Fruit fly (Drosophila melanogaster) whole organism, embryonic: ENCODE measurements around the gene DENR.
A peak's percentile ranks its signal among the peaks of the same experiment; 100 is the strongest.

Experiments used
- Bdp1 ChIP-seq: fragments of 200-800 bp; sonication (Bioruptor generic); optimal IDR thresholded peaks from 3 replicates; lab custom pipeline; 2016; ENCODE audit warnings: missing biosample characterization, missing genetic modification characterization
- BtbVII ChIP-seq: fragments of 200-800 bp; sonication (Bioruptor generic); optimal IDR thresholded peaks from 3 replicates; lab custom pipeline; 2017; ENCODE audit warnings: missing biosample characterization, mild to moderate bottlenecking, missing genetic modification characterization
- CG10959 ChIP-seq: fragments of 200-800 bp; sonication (Bioruptor generic); IDR thresholded peaks from 2 replicates; pipeline ENCODE4 v1.3.6; 2022; ENCODE audit warnings: missing biosample characterization, missing genetic modification characterization
- CG12219 ChIP-seq: fragments of 200-800 bp; sonication (Bioruptor generic); optimal IDR thresholded peaks from 3 replicates; lab custom pipeline; 2018; ENCODE audit warnings: missing biosample characterization, mild to moderate bottlenecking, missing genetic modification characterization
- CG13287 ChIP-seq: fragments of 200-800 bp; sonication (Bioruptor generic); IDR thresholded peaks from 2 replicates; pipeline ENCODE4 v1.3.6; 2022; ENCODE audit warnings: missing biosample characterization, missing genetic modification characterization; ENCODE audit not compliant: partially characterized antibody
- CG14050 ChIP-seq: fragments of 200-800 bp; sonication (Bioruptor generic); IDR thresholded peaks from 3 replicates; pipeline ENCODE4 v1.3.6; 2022; ENCODE audit warnings: missing biosample characterization, missing genetic modification characterization
- CG15514 ChIP-seq: fragments of 200-800 bp; sonication (Bioruptor generic); optimal IDR thresholded peaks from 3 replicates; lab custom pipeline; 2017; ENCODE audit warnings: missing biosample characterization, missing genetic modification characterization, mild to moderate bottlenecking, moderate library complexity, missing genetic modification reagents
- CG1603 ChIP-seq: fragments of 200-800 bp; sonication (Bioruptor generic); optimal IDR thresholded peaks from 2 replicates; lab custom pipeline; 2019; ENCODE audit warnings: missing biosample characterization, mild to moderate bottlenecking, missing genetic modification characterization, moderate library complexity
- CG18011 ChIP-seq: fragments of 200-800 bp; sonication (Bioruptor generic); optimal IDR thresholded peaks from 2 replicates; lab custom pipeline; 2017; ENCODE audit warnings: missing biosample characterization, missing genetic modification characterization, mild to moderate bottlenecking, moderate library complexity, missing genotype
- CG1832 ChIP-seq: fragments of 200-800 bp; sonication (Bioruptor generic); optimal IDR thresholded peaks from 2 replicates; lab custom pipeline; 2017; ENCODE audit warnings: missing biosample characterization, mild to moderate bottlenecking, missing genetic modification characterization, inconsistent platforms
- CG2129 ChIP-seq: fragments of 200-800 bp; sonication (Bioruptor generic); IDR thresholded peaks from 2 replicates; pipeline ENCODE4 v1.3.6; 2022; ENCODE audit warnings: missing biosample characterization, missing genetic modification characterization; ENCODE audit not compliant: partially characterized antibody
- CG2678 ChIP-seq: fragments of 200-800 bp; sonication (Bioruptor generic); optimal IDR thresholded peaks from 3 replicates; lab custom pipeline; 2019; ENCODE audit warnings: missing biosample characterization, mild to moderate bottlenecking, missing genetic modification characterization, moderate library complexity
- CG33557 ChIP-seq: fragments of 200-800 bp; sonication (Bioruptor generic); optimal IDR thresholded peaks from 2 replicates; lab custom pipeline; 2019; ENCODE audit warnings: missing biosample characterization, mild to moderate bottlenecking, missing genetic modification characterization, moderate library complexity
- CG4282 ChIP-seq: fragments of 200-800 bp; sonication (Bioruptor generic); optimal IDR thresholded peaks from 2 replicates; lab custom pipeline; 2016; ENCODE audit warnings: missing biosample characterization, missing genetic modification characterization
- CG4617 ChIP-seq: fragments of 200-800 bp; sonication (Bioruptor generic); optimal IDR thresholded peaks from 3 replicates; lab custom pipeline; 2016; ENCODE audit warnings: missing biosample characterization, missing genetic modification characterization, borderline replicate concordance
- CG7987 ChIP-seq: fragments of 200-800 bp; sonication (Bioruptor generic); optimal IDR thresholded peaks from 2 replicates; lab custom pipeline; 2018; ENCODE audit warnings: missing biosample characterization, mild to moderate bottlenecking, missing genetic modification characterization, moderate library complexity
- CG9437 ChIP-seq: fragments of 200-800 bp; sonication (Bioruptor generic); optimal IDR thresholded peaks from 2 replicates; lab custom pipeline; 2018; ENCODE audit warnings: missing biosample characterization, mild to moderate bottlenecking, missing genetic modification characterization
- CkIIα-i1 ChIP-seq: fragments of 200-800 bp; sonication (Bioruptor generic); IDR thresholded peaks from 2 replicates; pipeline ENCODE4 v1.3.6; 2022; ENCODE audit warnings: missing biosample characterization, missing genetic modification characterization
- CoRest ChIP-seq: fragments of 200-800 bp; sonication (Bioruptor generic); optimal IDR thresholded peaks from 3 replicates; lab custom pipeline; 2018; ENCODE audit warnings: missing biosample characterization, mild to moderate bottlenecking, missing genetic modification characterization, moderate library complexity
- Dll ChIP-seq: fragments of 200-800 bp; sonication (Bioruptor generic); IDR thresholded peaks from 4 replicates; pipeline ENCODE4 v1.3.6; 2022; ENCODE audit warnings: missing biosample characterization, missing genetic modification characterization; ENCODE audit not compliant: partially characterized antibody
- Dp ChIP-seq: fragments of 200-800 bp; sonication (Bioruptor generic); optimal IDR thresholded peaks from 2 replicates; lab custom pipeline; 2018; ENCODE audit warnings: missing biosample characterization, mild to moderate bottlenecking, missing genetic modification characterization, moderate library complexity
- E2f2 ChIP-seq: fragments of 200-800 bp; sonication (Bioruptor generic); IDR thresholded peaks from 2 replicates; pipeline ENCODE4 v1.3.6; 2022; ENCODE audit warnings: missing biosample characterization, missing genetic modification characterization
- Elba2 ChIP-seq: fragments of 200-800 bp; sonication (Bioruptor generic); optimal IDR thresholded peaks from 3 replicates; lab custom pipeline; 2016; ENCODE audit warnings: missing biosample characterization, missing genetic modification characterization
- Fer2 ChIP-seq: fragments of 200-800 bp; sonication (Bioruptor generic); optimal IDR thresholded peaks from 2 replicates; lab custom pipeline; 2018; ENCODE audit warnings: missing biosample characterization, mild to moderate bottlenecking, missing genetic modification characterization, moderate library complexity
- Hr3 ChIP-seq: fragments of 200-800 bp; sonication (Bioruptor generic); optimal IDR thresholded peaks from 3 replicates; lab custom pipeline; 2016; ENCODE audit warnings: missing biosample characterization, missing genetic modification characterization
- Kr ChIP-seq: fragments of 200-800 bp; sonication (Bioruptor generic); optimal IDR thresholded peaks from 2 replicates; lab custom pipeline; 2017; ENCODE audit warnings: missing biosample characterization, mild to moderate bottlenecking, missing genetic modification characterization
- Lim3 ChIP-seq: fragments of 200-800 bp; sonication (Bioruptor generic); IDR thresholded peaks from 2 replicates; pipeline ENCODE4 v1.3.6; 2022; ENCODE audit warnings: missing biosample characterization, missing genetic modification characterization
- MBD-R2 ChIP-seq: fragments of 200-800 bp; sonication (Bioruptor generic); IDR thresholded peaks from 2 replicates; pipeline ENCODE4 v1.3.6; 2022; ENCODE audit warnings: missing biosample characterization, missing genetic modification characterization
- MESR4 ChIP-seq: fragments of 200-800 bp; sonication (Bioruptor generic); optimal IDR thresholded peaks from 2 replicates; lab custom pipeline; 2018; ENCODE audit warnings: missing biosample characterization, mild to moderate bottlenecking, missing genetic modification characterization, moderate library complexity
- MTF-1 ChIP-seq: fragments of 200-800 bp; sonication (Bioruptor generic); optimal IDR thresholded peaks from 2 replicates; lab custom pipeline; 2018; ENCODE audit warnings: missing biosample characterization, mild to moderate bottlenecking, missing genetic modification characterization, borderline replicate concordance
- Med ChIP-seq: fragments of 200-800 bp; sonication (Bioruptor generic); peaks from one replicate; lab custom pipeline; 2016; ENCODE audit warnings: missing biosample characterization, missing genetic modification characterization, mild to moderate bottlenecking, inconsistent platforms, moderate library complexity
- Mes4 ChIP-seq: fragments of 200-800 bp; sonication (Bioruptor generic); optimal IDR thresholded peaks from 2 replicates; lab custom pipeline; 2016; ENCODE audit warnings: missing biosample characterization, missing genetic modification characterization
- Nf-YB ChIP-seq: fragments of 200-800 bp; sonication (Bioruptor generic); optimal IDR thresholded peaks from 3 replicates; lab custom pipeline; 2019; ENCODE audit warnings: missing biosample characterization, mild to moderate bottlenecking, missing genetic modification characterization, moderate library complexity
- Scr ChIP-seq: fragments of 200-800 bp; sonication (Bioruptor generic); IDR thresholded peaks from 2 replicates; pipeline ENCODE4 v1.3.6; 2022; ENCODE audit warnings: missing biosample characterization, missing genetic modification characterization; ENCODE audit not compliant: partially characterized antibody
- chinmo ChIP-seq: fragments of 200-800 bp; sonication (Bioruptor generic); IDR thresholded peaks from 4 replicates; pipeline ENCODE4 v1.3.6; 2022; ENCODE audit warnings: missing biosample characterization, missing genetic modification characterization; ENCODE audit not compliant: partially characterized antibody
- cwo ChIP-seq: fragments of 200-800 bp; sonication (Bioruptor generic); optimal IDR thresholded peaks from 3 replicates; lab custom pipeline; 2017; ENCODE audit warnings: missing biosample characterization, missing genetic modification characterization, mild to moderate bottlenecking, moderate library complexity, missing genetic modification reagents
- dimm ChIP-seq: fragments of 200-800 bp; sonication (Bioruptor generic); IDR thresholded peaks from 2 replicates; pipeline ENCODE4 v1.3.6; 2022; ENCODE audit warnings: missing biosample characterization, missing genetic modification characterization
- gfzf ChIP-seq: fragments of 200-800 bp; sonication (Bioruptor generic); optimal IDR thresholded peaks from 2 replicates; lab custom pipeline; 2016; ENCODE audit warnings: missing biosample characterization, mild to moderate bottlenecking, missing genetic modification characterization, moderate library complexity
- gro ChIP-seq: fragments of 200-800 bp; sonication (Bioruptor generic); optimal IDR thresholded peaks from 2 replicates; lab custom pipeline; 2016; ENCODE audit warnings: missing biosample characterization, missing genetic modification characterization
- hbn ChIP-seq: fragments of 200-800 bp; sonication (Bioruptor generic); IDR thresholded peaks from 2 replicates; pipeline ENCODE4 v1.3.6; 2022; ENCODE audit warnings: missing biosample characterization, missing genetic modification characterization; ENCODE audit not compliant: partially characterized antibody
- nerfin-1 ChIP-seq: fragments of 200-800 bp; sonication (Bioruptor generic); optimal IDR thresholded peaks from 3 replicates; lab custom pipeline; 2019; ENCODE audit warnings: missing biosample characterization, mild to moderate bottlenecking, missing genetic modification characterization, moderate library complexity
- oc ChIP-seq: fragments of 200-800 bp; sonication (Bioruptor generic); optimal IDR thresholded peaks from 2 replicates; lab custom pipeline; 2018; ENCODE audit warnings: missing biosample characterization, mild to moderate bottlenecking, missing genetic modification characterization, moderate library complexity
- pb ChIP-seq: fragments of 200-800 bp; sonication (Bioruptor generic); optimal IDR thresholded peaks from 3 replicates; lab custom pipeline; 2016; ENCODE audit warnings: missing biosample characterization, missing genetic modification characterization
- pzg ChIP-seq: fragments of 200-800 bp; sonication (Bioruptor generic); optimal IDR thresholded peaks from 3 replicates; lab custom pipeline; 2018; ENCODE audit warnings: missing biosample characterization, mild to moderate bottlenecking, missing genetic modification characterization, moderate library complexity
- sens ChIP-seq: fragments of 200-800 bp; sonication (Bioruptor generic); peaks from one replicate; lab custom pipeline; 2016; ENCODE audit warnings: missing biosample characterization, missing genetic modification characterization
- unc-4 ChIP-seq: fragments of 200-800 bp; sonication (Bioruptor generic); IDR thresholded peaks from 2 replicates; pipeline ENCODE4 v1.3.6; 2022; ENCODE audit warnings: missing biosample characterization, missing genetic modification characterization; ENCODE audit not compliant: partially characterized antibody
- unpg ChIP-seq: fragments of 200-800 bp; sonication (Bioruptor generic); optimal IDR thresholded peaks from 3 replicates; lab custom pipeline; 2018; ENCODE audit warnings: missing biosample characterization, mild to moderate bottlenecking, missing genetic modification characterization, moderate library complexity
- zfh1 ChIP-seq: fragments of 200-800 bp; sonication (Bioruptor generic); IDR thresholded peaks from 3 replicates; pipeline ENCODE4 v1.3.6; 2022; ENCODE audit warnings: missing biosample characterization, missing genetic modification characterization

DENR gene

dm6 chrX:16890599-16890998, 4.2 kb upstream of the DENR start (continued):
- TF ChIP-seq CG2678 (tag; lab: Kevin White, UChicago): no peak
- TF ChIP-seq MTF-1 (GFP tag; lab: Kevin White, UChicago): peak; percentile 31
- TF ChIP-seq chinmo (GFP tag; lab: Robert Waterston, UW): no peak
- TF ChIP-seq CG12219 (GFP tag; lab: Kevin White, UChicago): no peak
- no peak for TF ChIP-seq CG7987 (GFP tag; lab: Kevin White, UChicago)
- peak; percentile 37 for TF ChIP-seq CG15514 (GFP tag; lab: Kevin White, UChicago)
- TF ChIP-seq CG2129 (GFP tag; lab: Robert Waterston, UW): no peak
- peak; percentile 24 for TF ChIP-seq BtbVII (GFP tag; lab: Kevin White, UChicago)
- peak; percentile 61 for TF ChIP-seq Med (GFP tag; lab: Kevin White, UChicago)
- peak; percentile 28 for TF ChIP-seq unpg (GFP tag; lab: Kevin White, UChicago)
- TF ChIP-seq cwo: peak; percentile 9

dm6 chrX:16889510-16889909, 3.1 kb upstream of the DENR start, which contains the start of gene CG13002:
CG13002 (plus strand) TSS chrX:16889810.
- TF ChIP-seq Hr3 (GFP tag; lab: Kevin White, UChicago): no peak
- TF ChIP-seq CG14050 (GFP tag; lab: Robert Waterston, UW): no peak
- TF ChIP-seq Elba2 (GFP tag; lab: Kevin White, UChicago): no peak
- no peak for TF ChIP-seq Nf-YB (GFP tag; lab: Kevin White, UChicago)
- no peak for TF ChIP-seq CoRest
- no peak for TF ChIP-seq pb
- no peak for TF ChIP-seq dimm
- TF ChIP-seq Kr: no peak
- no peak for TF ChIP-seq zfh1 (GFP tag; lab: Robert Waterston, UW)
- TF ChIP-seq Mes4 (GFP tag; lab: Kevin White, UChicago): no peak
- no peak for TF ChIP-seq oc (tag; lab: Kevin White, UChicago)
- TF ChIP-seq CG1832 (GFP tag; lab: Kevin White, UChicago): no peak
- no peak for TF ChIP-seq CG9437 (GFP tag; lab: Kevin White, UChicago)
- no peak for TF ChIP-seq Fer2

- TF ChIP-seq CG33557 (GFP tag; lab: Kevin White, UChicago): no peak
- TF ChIP-seq sens: peak; percentile 37
- peak; percentile 49 for TF ChIP-seq pzg (GFP tag; lab: Kevin White, UChicago)
- TF ChIP-seq MESR4 (GFP tag; lab: Kevin White, UChicago): peak; percentile 48
- no peak for TF ChIP-seq CG18011 (GFP tag; lab: Kevin White, UChicago)
- TF ChIP-seq CkIIα-i1 (GFP tag; lab: Robert Waterston, UW): no peak
- TF ChIP-seq CG13287 (GFP tag; lab: Robert Waterston, UW): peak; percentile 65
- peak; percentile 7 for TF ChIP-seq CG4617 (GFP tag; lab: Kevin White, UChicago)
- TF ChIP-seq Bdp1: no peak
- TF ChIP-seq E2f2 (GFP tag; lab: Robert Waterston, UW): peak; percentile 29; the same call in 1 of the 2 replicates
- peak; percentile 28; the same call in 1 of the 2 replicates for TF ChIP-seq hbn
- peak; percentile 51; the same call in 1 of the 2 replicates for TF ChIP-seq unc-4 (GFP tag; lab: Robert Waterston, UW)
- peak; percentile 74 for TF ChIP-seq nerfin-1
- TF ChIP-seq gfzf (GFP tag; lab: Kevin White, UChicago): peak; percentile 72
- TF ChIP-seq Dp (GFP tag; lab: Kevin White, UChicago): peak; percentile 26
- TF ChIP-seq CG1603 (tag; lab: Kevin White, UChicago): peak; percentile 28
- peak; percentile 39 for TF ChIP-seq MBD-R2 (GFP tag; lab: Robert Waterston, UW)
- no peak for TF ChIP-seq CG10959 (GFP tag; lab: Robert Waterston, UW)
- no peak for TF ChIP-seq gro (GFP tag; lab: Kevin White, UChicago)
- no peak for TF ChIP-seq Lim3
- peak; percentile 47; the same call in 1 of the 4 replicates for TF ChIP-seq Dll (GFP tag; lab: Robert Waterston, UW)
- TF ChIP-seq Scr (GFP tag; lab: Robert Waterston, UW): peak; percentile 43
- TF ChIP-seq CG4282 (GFP tag; lab: Kevin White, UChicago): no peak
These were observed 2.1 kb downstream of the DENR start, which contains the start of the genes Nprl2 and Polr3I for dm6 chrX:16884280-16884679. Nprl2 (minus strand) TSS chrX:16884365. Polr3I (plus strand) TSS chrX:16884581.
